Worm (Caenorhabditis elegans) whole organism, young adult: Measurements from ENCODE around the gene best-17.

Source experiments
- B0336.3 ChIP-seq: fragments of 200-800 bp; sonication (Bioruptor generic); IDR thresholded peaks from 2 replicates; pipeline ENCODE4 v1.3.6; 2022; ENCODE audit warnings: missing genetic modification characterization, missing compliant biosample characterization
- F39B2.1 ChIP-seq: fragments of 200-800 bp; sonication (Bioruptor generic); IDR thresholded peaks from 2 replicates; pipeline ENCODE4 v1.3.6; 2022; ENCODE audit warnings: missing genetic modification reagents, missing genetic modification characterization, missing compliant biosample characterization
- F49E8.2 ChIP-seq: sonication (generic microtip); optimal IDR thresholded peaks from 3 replicates; lab custom pipeline; 2017; ENCODE audit warnings: missing genetic modification characterization, mild to moderate bottlenecking, missing compliant biosample characterization, antibody characterized with exemption, moderate library complexity; ENCODE audit not compliant: insufficient read depth
- ama-1 ChIP-seq, 3 experiments: fragments of 150-350 bp in 1 of 3; sonication (generic microtip) in 2 of 3; optimal IDR thresholded peaks; 2 replicates each; lab custom pipeline; 2014 to 2018; ENCODE audit warnings: missing biosample characterization in 2 of 3, missing genetic modification characterization in 2 of 3, missing genetic modification reagents in 2 of 3
- ccch-3 ChIP-seq: fragments of 200-800 bp; sonication (Bioruptor generic); optimal IDR thresholded peaks from 2 replicates; lab custom pipeline; 2018; ENCODE audit warnings: mild to moderate bottlenecking, missing genetic modification characterization, missing compliant biosample characterization
- ceh-40 ChIP-seq: fragments of 200-800 bp; sonication (Bioruptor generic); IDR thresholded peaks from 2 replicates; pipeline ENCODE4 v1.3.6; 2022; ENCODE audit warnings: missing genetic modification characterization, missing compliant biosample characterization
- hlh-26 ChIP-seq: fragments of 200-800 bp; sonication (Bioruptor generic); conservative IDR thresholded peaks from 2 replicates; pipeline ENCODE4 v1.3.6; 2022; ENCODE audit warnings: missing genetic modification reagents, missing genetic modification characterization, missing compliant biosample characterization
- hsf-1 ChIP-seq: fragments of 200-800 bp; sonication (Bioruptor generic); IDR thresholded peaks from 2 replicates; pipeline ENCODE4 v1.3.6; 2022; ENCODE audit warnings: missing genetic modification reagents, missing genetic modification characterization, missing compliant biosample characterization
- let-607 ChIP-seq, 2 experiments: fragments of 200-800 bp in 1 of 2; sonication (Bioruptor generic) in 1 of 2; sonication (generic microtip) in 1 of 2; optimal IDR thresholded peaks; 2 replicates each; lab custom pipeline; 2016 to 2018; ENCODE audit warnings: mild to moderate bottlenecking in 2 of 2, missing compliant biosample characterization in 2 of 2, missing genetic modification characterization in 2 of 2, moderate library complexity in 2 of 2, missing genotype in 1 of 2
- madf-6 ChIP-seq: fragments of 200-800 bp; sonication (Bioruptor generic); IDR thresholded peaks from 2 replicates; pipeline ENCODE4 v1.3.6; 2022; ENCODE audit warnings: missing genetic modification reagents, missing genetic modification characterization, missing compliant biosample characterization
- tbx-9 ChIP-seq: sonication (generic microtip); optimal IDR thresholded peaks from 2 replicates; lab custom pipeline; 2016; ENCODE audit warnings: borderline replicate concordance, missing genetic modification characterization, inconsistent platforms, missing compliant biosample characterization

- TF ChIP-seq ama-1 (optimal IDR thresholded peaks at IDR 0.05; lab: Kevin White, UChicago) (no peak), ama-1 (GFP tag; optimal IDR thresholded peaks at IDR 0.05; lab: Kevin White, UChicago) (no peak), ceh-40 (GFP tag; lab: Robert Waterston, UW) (no peak), ccch-3 (GFP tag; lab: Kevin White, UChicago) (no peak), let-607 (tag; optimal IDR thresholded peaks at IDR 0.05; lab: Kevin White, UChicago) (no peak), F49E8.2 (tag; lab: Kevin White, UChicago) (no peak), F39B2.1 (no peak), madf-6 (no peak), hlh-26 (GFP tag; lab: Robert Waterston, UW) (no peak), hsf-1 (GFP tag; lab: Robert Waterston, UW) (no peak), tbx-9 (tag; lab: Kevin White, UChicago) (no peak), B0336.3 (no peak)
These were observed 45.7 kb downstream of the best-17 start for ce11 chrIII:563755-564154.
